Worm (Caenorhabditis elegans) whole organism, young adult: ENCODE measurements around the gene ifbp-1.

ENCODE experiments used
- B0035.1 ChIP-seq: sonication (generic microtip); optimal IDR thresholded peaks from 2 replicates; lab custom pipeline; 2016; ENCODE audit warnings: missing genetic modification characterization, mild to moderate bottlenecking, missing compliant biosample characterization, missing genotype, missing genetic modification reagents
- F23B12.7 ChIP-seq: sonication (generic microtip); optimal IDR thresholded peaks from 2 replicates; lab custom pipeline; 2017; ENCODE audit warnings: missing genetic modification characterization, mild to moderate bottlenecking, missing compliant biosample characterization, antibody characterized with exemption, moderate library complexity; ENCODE audit not compliant: insufficient read depth
- F39B2.1 ChIP-seq: fragments of 200-800 bp; sonication (Bioruptor generic); IDR thresholded peaks from 2 replicates; pipeline ENCODE4 v1.3.6; 2022; ENCODE audit warnings: missing genetic modification reagents, missing genetic modification characterization, missing compliant biosample characterization
- F57A8.1 ChIP-seq: fragments of 200-800 bp; sonication (Bioruptor generic); optimal IDR thresholded peaks from 2 replicates; lab custom pipeline; 2018; ENCODE audit warnings: mild to moderate bottlenecking, missing genetic modification characterization, moderate library complexity, missing compliant biosample characterization
- Y53G8AR.9 ChIP-seq: fragments of 200-800 bp; sonication (Bioruptor generic); conservative IDR thresholded peaks from 2 replicates; pipeline ENCODE4 v1.3.6; 2022; ENCODE audit warnings: missing genetic modification reagents, missing genetic modification characterization, missing compliant biosample characterization
- Y67H2A.10 ChIP-seq: fragments of 200-800 bp; sonication (Bioruptor generic); conservative IDR thresholded peaks from 2 replicates; pipeline ENCODE4 v1.3.6; 2022; ENCODE audit warnings: missing genetic modification reagents, missing genetic modification characterization, missing compliant biosample characterization
- Y79H2A.3 ChIP-seq: fragments of 200-800 bp; sonication (Bioruptor generic); conservative IDR thresholded peaks from 2 replicates; pipeline ENCODE4 v1.3.6; 2022; ENCODE audit warnings: missing genetic modification reagents, missing genetic modification characterization, missing compliant biosample characterization
- akir-1 ChIP-seq: fragments of 200-800 bp; sonication (Bioruptor generic); optimal IDR thresholded peaks from 2 replicates; lab custom pipeline; 2018; ENCODE audit warnings: mild to moderate bottlenecking, missing genetic modification characterization, moderate library complexity, missing compliant biosample characterization
- aptf-2 ChIP-seq: fragments of 200-800 bp; sonication (Bioruptor generic); conservative IDR thresholded peaks from 2 replicates; pipeline ENCODE4 v1.3.6; 2022; ENCODE audit warnings: missing genetic modification reagents, missing genetic modification characterization, missing compliant biosample characterization
- athp-1 ChIP-seq: sonication (generic microtip); optimal IDR thresholded peaks from 2 replicates; lab custom pipeline; 2017; ENCODE audit warnings: mild to moderate bottlenecking, missing genetic modification characterization, missing compliant biosample characterization
- ccch-3 ChIP-seq: fragments of 200-800 bp; sonication (Bioruptor generic); optimal IDR thresholded peaks from 2 replicates; lab custom pipeline; 2018; ENCODE audit warnings: mild to moderate bottlenecking, missing genetic modification characterization, missing compliant biosample characterization
- ceh-27 ChIP-seq: fragments of 200-800 bp; sonication (Bioruptor generic); optimal IDR thresholded peaks from 2 replicates; lab custom pipeline; 2018; ENCODE audit warnings: mild to moderate bottlenecking, missing genetic modification characterization, moderate library complexity, missing compliant biosample characterization
- die-1 ChIP-seq: sonication (generic microtip); optimal IDR thresholded peaks from 2 replicates; lab custom pipeline; 2016; ENCODE audit warnings: missing genotype, mild to moderate bottlenecking, missing genetic modification characterization, missing compliant biosample characterization
- dpl-1 ChIP-seq: fragments of 150-350 bp; optimal IDR thresholded peaks from 2 replicates; lab custom pipeline; 2014; ENCODE audit warnings: missing biosample characterization, missing genetic modification reagents, missing genetic modification characterization
- egl-44 ChIP-seq: fragments of 200-800 bp; sonication (Bioruptor generic); IDR thresholded peaks from 2 replicates; pipeline ENCODE4 v1.3.6; 2022; ENCODE audit warnings: missing genetic modification reagents, missing genetic modification characterization, missing compliant biosample characterization
- hlh-12 ChIP-seq: sonication (generic microtip); optimal IDR thresholded peaks from 2 replicates; lab custom pipeline; 2016; ENCODE audit warnings: missing genetic modification characterization, missing compliant biosample characterization
- hmg-1.2 ChIP-seq: fragments of 200-800 bp; sonication (Bioruptor generic); IDR thresholded peaks from 2 replicates; pipeline ENCODE4 v1.3.6; 2022; ENCODE audit warnings: missing genetic modification reagents, missing genetic modification characterization, missing compliant biosample characterization
- let-607 ChIP-seq, 2 experiments: fragments of 200-800 bp in 1 of 2; sonication (Bioruptor generic) in 1 of 2; sonication (generic microtip) in 1 of 2; optimal IDR thresholded peaks; 2 replicates each; lab custom pipeline; 2016 to 2018; ENCODE audit warnings: mild to moderate bottlenecking in 2 of 2, missing compliant biosample characterization in 2 of 2, missing genetic modification characterization in 2 of 2, moderate library complexity in 2 of 2, missing genotype in 1 of 2
- madf-8 ChIP-seq: fragments of 200-800 bp; sonication (Bioruptor generic); conservative IDR thresholded peaks from 2 replicates; pipeline ENCODE4 v1.3.6; 2022; ENCODE audit warnings: missing genetic modification reagents, missing genetic modification characterization, missing compliant biosample characterization
- nhr-179 ChIP-seq: sonication (generic microtip); optimal IDR thresholded peaks from 2 replicates; lab custom pipeline; 2016; ENCODE audit warnings: mild to moderate bottlenecking, missing genetic modification characterization, missing compliant biosample characterization
- pha-4 ChIP-seq: fragments of 150-350 bp; sonication (generic microtip); optimal IDR thresholded peaks from 2 replicates; lab custom pipeline; 2014; ENCODE audit warnings: missing biosample characterization, missing genetic modification reagents, missing genetic modification characterization
- rcor-1 ChIP-seq: fragments of 200-800 bp; sonication (Bioruptor generic); IDR thresholded peaks from 2 replicates; pipeline ENCODE4 v1.3.6; 2022; ENCODE audit warnings: missing genetic modification reagents, missing genetic modification characterization, missing compliant biosample characterization
- sea-2 ChIP-seq: fragments of 200-800 bp; sonication (Bioruptor generic); IDR thresholded peaks from 2 replicates; pipeline ENCODE4 v1.3.6; 2022; ENCODE audit warnings: missing genetic modification characterization, missing compliant biosample characterization
- snpc-1.1 ChIP-seq: sonication (generic microtip); optimal IDR thresholded peaks from 2 replicates; lab custom pipeline; 2017; ENCODE audit warnings: missing genetic modification characterization, mild to moderate bottlenecking, missing compliant biosample characterization, antibody characterized with exemption, moderate library complexity, missing genotype, missing genetic modification reagents; ENCODE audit not compliant: insufficient read depth
- sptf-2 ChIP-seq: fragments of 200-800 bp; sonication (Bioruptor generic); optimal IDR thresholded peaks from 2 replicates; lab custom pipeline; 2018; ENCODE audit warnings: mild to moderate bottlenecking, missing genetic modification characterization, missing compliant biosample characterization
- tbp1 ChIP-seq: fragments of 200-800 bp; sonication (Bioruptor generic); optimal IDR thresholded peaks from 2 replicates; lab custom pipeline; 2018; ENCODE audit warnings: mild to moderate bottlenecking, missing genetic modification characterization, missing compliant biosample characterization
- tbx-9 ChIP-seq: sonication (generic microtip); optimal IDR thresholded peaks from 2 replicates; lab custom pipeline; 2016; ENCODE audit warnings: borderline replicate concordance, missing genetic modification characterization, inconsistent platforms, missing compliant biosample characterization
- tlf-1 ChIP-seq: fragments of 200-800 bp; sonication (Bioruptor generic); optimal IDR thresholded peaks from 2 replicates; lab custom pipeline; 2018; ENCODE audit warnings: mild to moderate bottlenecking, missing genetic modification characterization, missing compliant biosample characterization
- unc-130 ChIP-seq: sonication (generic microtip); optimal IDR thresholded peaks from 2 replicates; lab custom pipeline; 2016; ENCODE audit warnings: missing genetic modification reagents, missing genetic modification characterization, missing compliant biosample characterization
- unc-62 ChIP-seq: fragments of 150-350 bp; optimal IDR thresholded peaks from 2 replicates; lab custom pipeline; 2014; ENCODE audit warnings: missing biosample characterization, missing genetic modification reagents, missing genetic modification characterization
- xnd-1 ChIP-seq: sonication (generic microtip); optimal IDR thresholded peaks from 2 replicates; lab custom pipeline; 2016; ENCODE audit warnings: missing genotype, missing genetic modification reagents, missing genetic modification characterization, missing compliant biosample characterization
- ztf-26 ChIP-seq: sonication (generic microtip); optimal IDR thresholded peaks from 2 replicates; lab custom pipeline; 2017; ENCODE audit warnings: missing genetic modification characterization, missing compliant biosample characterization

ifbp-1 gene

DNA sequence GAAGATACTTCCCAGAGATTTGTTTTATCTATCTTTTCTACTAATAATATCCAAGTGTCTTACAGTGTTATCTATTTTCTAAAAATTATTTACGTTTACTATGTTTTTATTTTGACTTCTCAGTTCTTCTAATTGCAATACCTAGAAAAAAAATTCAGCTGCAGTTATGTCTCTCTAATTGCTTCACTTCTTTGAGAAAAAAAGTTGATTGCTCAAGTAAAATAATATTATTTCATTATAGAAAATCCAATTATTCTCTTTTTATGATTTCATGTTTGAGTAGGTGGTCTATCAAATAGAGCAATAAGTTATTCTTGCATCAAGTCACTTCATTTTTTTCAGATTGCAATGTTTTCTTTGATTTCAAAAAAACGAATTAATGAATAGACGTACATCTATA is 13.6 kb downstream of the ifbp-1 start:
- no peak for TF ChIP-seq athp-1
- no peak for TF ChIP-seq pha-4 (tag; lab: Kevin White, UChicago)
- TF ChIP-seq F23B12.7 (tag; lab: Kevin White, UChicago) = no peak

DNA sequence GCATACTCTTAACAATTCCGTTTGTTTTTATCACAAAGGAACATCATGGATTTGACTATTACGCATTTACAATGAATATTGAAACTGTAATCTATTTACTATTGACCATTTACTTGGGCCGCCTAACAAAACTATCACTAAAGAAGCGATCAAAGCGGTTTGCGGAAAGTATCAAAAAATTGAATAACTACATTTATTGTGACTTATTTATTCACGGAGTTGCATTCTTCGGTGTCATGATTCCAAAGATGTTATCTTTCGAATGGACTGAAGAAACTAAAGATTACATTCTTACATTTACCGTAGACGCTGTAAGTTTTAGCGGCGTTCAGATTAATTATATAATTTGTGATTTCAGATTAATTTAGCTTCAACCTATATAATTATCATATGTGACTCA is 15.8 kb downstream of the ifbp-1 start:
- TF ChIP-seq pha-4 (tag; lab: Kevin White, UChicago) = no peak
- no peak for TF ChIP-seq sptf-2
- TF ChIP-seq egl-44 (GFP tag; lab: Robert Waterston, UW) = no peak
- TF ChIP-seq unc-62 (GFP tag; lab: Kevin White, UChicago) = no peak
- no peak for TF ChIP-seq dpl-1 (GFP tag; lab: Kevin White, UChicago)
- TF ChIP-seq tbx-9 (tag; lab: Kevin White, UChicago) = no peak
- TF ChIP-seq hmg-1.2 (GFP tag; lab: Robert Waterston, UW) = no peak
- no peak for TF ChIP-seq unc-130 (GFP tag; lab: Kevin White, UChicago)
- no peak for TF ChIP-seq let-607 (tag; optimal IDR thresholded peaks at IDR 0.05; lab: Kevin White, UChicago)
- no peak for TF ChIP-seq snpc-1.1
- TF ChIP-seq tlf-1 = no peak
- no peak for TF ChIP-seq ceh-27 (GFP tag; lab: Kevin White, UChicago)
- no peak for TF ChIP-seq Y67H2A.10 (GFP tag; lab: Robert Waterston, UW)
- TF ChIP-seq rcor-1 (GFP tag; lab: Robert Waterston, UW) = no peak
- no peak for TF ChIP-seq F39B2.1
- no peak for TF ChIP-seq akir-1
- no peak for TF ChIP-seq tbp1 (GFP tag; lab: Kevin White, UChicago)
- TF ChIP-seq xnd-1 (tag; lab: Kevin White, UChicago) = no peak

ce11 chrV:13363415-13363814 is 16.6 kb downstream of the ifbp-1 start, which contains the start of gene srg-46:
TSS of gene srg-46 (plus strand) at chrV:13363715.
- no peak for TF ChIP-seq die-1
- TF ChIP-seq ccch-3 (GFP tag; lab: Kevin White, UChicago) = no peak
- no peak for TF ChIP-seq unc-62 (GFP tag; lab: Kevin White, UChicago)
- TF ChIP-seq madf-8 = no peak
- TF ChIP-seq sea-2 (GFP tag; lab: Robert Waterston, UW) = no peak
- TF ChIP-seq nhr-179 (tag; lab: Kevin White, UChicago) = no peak

DNA sequence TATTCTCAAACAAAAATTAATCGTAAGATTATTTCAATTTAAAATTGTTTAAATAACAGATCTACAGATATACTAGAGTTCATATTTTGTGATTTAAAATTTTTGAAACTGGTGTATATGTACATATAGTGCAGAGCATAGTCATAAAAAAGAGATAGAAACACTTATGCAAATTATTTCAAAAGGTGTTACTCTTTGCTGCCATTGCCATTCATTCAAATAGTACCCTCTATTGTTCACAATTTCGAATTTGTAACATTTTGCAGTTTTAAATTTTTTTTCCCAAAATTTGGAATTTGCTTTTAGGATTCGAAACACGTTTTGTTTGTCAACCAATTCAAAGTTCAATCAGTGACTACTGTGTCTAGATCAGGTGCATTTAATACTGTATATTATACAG is 19.8 kb downstream of the ifbp-1 start, which contains the start of gene F32H5.4:
Gene F32H5.4, plus strand, starts transcription at position 301 of the 400 bp plus-strand sequence.
- TF ChIP-seq hlh-12 (no peak), aptf-2 (no peak), ztf-26 (tag; lab: Kevin White, UChicago) (no peak), athp-1 (no peak), Y67H2A.10 (GFP tag; lab: Robert Waterston, UW) (no peak), B0035.1 (tag; lab: Kevin White, UChicago) (no peak), Y79H2A.3 (GFP tag; lab: Robert Waterston, UW) (no peak), F57A8.1 (no peak), Y53G8AR.9 (GFP tag; lab: Robert Waterston, UW) (no peak), F23B12.7 (tag; lab: Kevin White, UChicago) (no peak)
